Fruit fly (Drosophila melanogaster): ENCODE results near the gene CG34124.

The CG34124 gene

dm6 chr2L:4967511-4967910 lies 9.3 kb downstream of the CG34124 start, which contains the start of gene eIF3i (continued):
- TF ChIP-seq zen2 (GFP tag; IDR thresholded peaks at IDR 0.05; ENCODE audit: partially characterized antibody) (no peak), CG15479 (GFP tag; optimal IDR thresholded peaks at IDR 0.05) (peak; percentile 28), CG17568 (GFP tag; optimal IDR thresholded peaks at IDR 0.05) (no peak), CG6175 (GFP tag; IDR thresholded peaks at IDR 0.05) (no peak), Hr51 (GFP tag; optimal IDR thresholded peaks at IDR 0.05) (no peak), CG13424 (tag; optimal IDR thresholded peaks at IDR 0.05) (no peak), ttk (GFP tag; IDR thresholded peaks at IDR 0.05) (no peak), CG10959 (GFP tag; IDR thresholded peaks at IDR 0.05) (no peak), phol (tag; optimal IDR thresholded peaks at IDR 0.05) (peak; percentile 1), CG2129 (GFP tag; IDR thresholded peaks at IDR 0.05; ENCODE audit: partially characterized antibody) (no peak), CG17612 (GFP tag; IDR thresholded peaks at IDR 0.05) (no peak), Gsc (GFP tag; IDR thresholded peaks at IDR 0.05) (no peak), Hsf (GFP tag; optimal IDR thresholded peaks at IDR 0.05) (no peak), MESR4 (GFP tag; optimal IDR thresholded peaks at IDR 0.05) (peak; percentile 66), otp (GFP tag; IDR thresholded peaks at IDR 0.05) (no peak), Lhr (GFP tag; optimal IDR thresholded peaks at IDR 0.05) (no peak), C15 (GFP tag; IDR thresholded peaks at IDR 0.05) (no peak), Stat92E (GFP tag; optimal IDR thresholded peaks at IDR 0.05) (no peak), Ada2b (GFP tag; IDR thresholded peaks at IDR 0.05) (no peak), crp (GFP tag; optimal IDR thresholded peaks at IDR 0.05) (no peak), ase (GFP tag; IDR thresholded peaks at IDR 0.05) (no peak), CG15601 (tag; optimal IDR thresholded peaks at IDR 0.05) (no peak), peb (GFP tag; IDR thresholded peaks at IDR 0.05) (no peak), Aef1 (GFP tag; IDR thresholded peaks at IDR 0.05) (no peak), bigmax (GFP tag; optimal IDR thresholded peaks at IDR 0.05) (peak; percentile 97), HHEX (GFP tag; optimal IDR thresholded peaks at IDR 0.05) (no peak), Myb (GFP tag; optimal IDR thresholded peaks at IDR 0.05) (peak; percentile 13), CTCF (GFP tag; optimal IDR thresholded peaks at IDR 0.05) (no peak), danr (GFP tag; IDR thresholded peaks at IDR 0.05) (no peak), CG9797 (GFP tag; optimal IDR thresholded peaks at IDR 0.05) (peak; percentile 64), Sry-β (GFP tag; optimal IDR thresholded peaks at IDR 0.05) (no peak), CG11723 (GFP tag; optimal IDR thresholded peaks at IDR 0.05) (no peak), CG6683 (GFP tag; optimal IDR thresholded peaks at IDR 0.05) (no peak), CG4282 (GFP tag; optimal IDR thresholded peaks at IDR 0.05) (no peak), Sox100B (GFP tag; optimal IDR thresholded peaks at IDR 0.05) (no peak)

- peak; percentile 46 for TF ChIP-seq pzg (GFP tag; optimal IDR thresholded peaks at IDR 0.05)
- 0 out of 2 replicates have a peak, but pooled peaks have one; percentile 33 for TF ChIP-seq MBD-R2 (GFP tag; IDR thresholded peaks at IDR 0.05)
- peak; percentile 19 for TF ChIP-seq Dp (GFP tag; optimal IDR thresholded peaks at IDR 0.05)
- TF ChIP-seq stwl (tag; optimal IDR thresholded peaks at IDR 0.05): peak; percentile 19
- TF ChIP-seq Max (GFP tag; optimal IDR thresholded peaks at IDR 0.05): peak; percentile 33
- peak; percentile 58 for TF ChIP-seq YL-1 (GFP tag; optimal IDR thresholded peaks at IDR 0.05)
- TF ChIP-seq E2f2 (GFP tag; IDR thresholded peaks at IDR 0.05): peak; percentile 34; the same call in 1 of the 2 replicates
- TF ChIP-seq TFAM (GFP tag; optimal IDR thresholded peaks at IDR 0.05): no peak
- TF ChIP-seq MESR4 (GFP tag; optimal IDR thresholded peaks at IDR 0.05): peak; percentile 44
- TF ChIP-seq bigmax (GFP tag; optimal IDR thresholded peaks at IDR 0.05): peak; percentile 68
- no peak for TF ChIP-seq Stat92E (GFP tag; optimal IDR thresholded peaks at IDR 0.05)
- TF ChIP-seq gfzf (GFP tag; optimal IDR thresholded peaks at IDR 0.05): peak; percentile 49
- no peak for TF ChIP-seq Hand (GFP tag; optimal IDR thresholded peaks at IDR 0.05)
- TF ChIP-seq Atf-2 (GFP tag; optimal IDR thresholded peaks at IDR 0.05): no peak
- TF ChIP-seq BEAF-32 (GFP tag; optimal IDR thresholded peaks at IDR 0.05): peak; percentile 31
- TF ChIP-seq trem (tag; optimal IDR thresholded peaks at IDR 0.05): peak; percentile 7
- TF ChIP-seq dm (GFP tag; optimal IDR thresholded peaks at IDR 0.05): peak; percentile 36
- TF ChIP-seq CG17385 (GFP tag; optimal IDR thresholded peaks at IDR 0.05): peak; percentile 89
- no peak for TF ChIP-seq repo (GFP tag; optimal IDR thresholded peaks at IDR 0.05)
- no peak for TF ChIP-seq CG10979 (tag; optimal IDR thresholded peaks at IDR 0.05)
Observed at dm6 chr2L:4968767-4969166, 10.6 kb downstream of the CG34124 start, which contains the start of the genes Scox and Polr1C. Gene Scox (minus strand): TSS chr2L:4968935. Gene Polr1C (plus strand): TSS chr2L:4969004.

All from whole organism, embryonic.